Fruit fly (Drosophila melanogaster) ovary, adult (tissue): Measurements from ENCODE around the gene CG3473.

Experiments used
- CG17801 ChIP-seq: fragments of 200-800 bp; optimal IDR thresholded peaks from 2 replicates; lab custom pipeline; 2019; ENCODE audit warnings: missing biosample characterization, mild to moderate bottlenecking, missing genetic modification characterization, moderate library complexity; ENCODE audit not compliant: partially characterized antibody

The CG3473 gene

dm6 chr2L:14530685-14531084 lies 32.8 kb downstream of the CG3473 start:
- TF ChIP-seq CG17801, result no peak

DNA sequence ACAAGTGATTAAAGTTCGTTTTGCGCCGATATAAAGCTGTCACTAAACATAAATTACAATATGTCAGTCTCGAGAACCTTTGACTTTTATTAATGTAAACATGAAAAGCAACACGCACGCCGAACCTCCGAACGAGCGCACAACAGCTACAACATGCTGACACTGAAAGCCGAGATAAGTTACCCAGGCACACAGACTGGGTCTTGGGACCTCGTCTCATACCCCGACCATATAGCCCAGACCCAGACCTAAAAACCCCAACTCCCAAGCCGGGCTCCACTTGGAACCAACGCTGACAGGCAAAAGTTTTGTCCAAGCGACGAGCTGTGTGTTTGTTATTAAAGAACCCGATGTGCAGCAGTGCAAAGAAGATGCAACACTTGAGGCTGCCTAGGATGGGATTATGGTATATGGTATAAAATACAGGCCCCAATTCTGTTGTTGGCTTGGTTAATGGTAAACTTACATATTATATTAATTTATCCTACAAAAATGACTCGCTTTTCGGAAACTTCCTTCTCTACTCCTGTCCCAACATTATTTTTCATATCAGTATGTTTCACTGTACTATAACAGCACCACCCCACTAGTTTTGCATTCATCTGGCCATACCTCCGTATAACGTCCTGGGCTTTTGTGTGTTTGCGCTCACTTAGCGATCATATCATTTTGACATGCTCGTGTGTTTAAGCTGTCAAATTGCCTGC lies 34.4 kb downstream of the CG3473 start:
- TF ChIP-seq CG17801, result no peak

DNA sequence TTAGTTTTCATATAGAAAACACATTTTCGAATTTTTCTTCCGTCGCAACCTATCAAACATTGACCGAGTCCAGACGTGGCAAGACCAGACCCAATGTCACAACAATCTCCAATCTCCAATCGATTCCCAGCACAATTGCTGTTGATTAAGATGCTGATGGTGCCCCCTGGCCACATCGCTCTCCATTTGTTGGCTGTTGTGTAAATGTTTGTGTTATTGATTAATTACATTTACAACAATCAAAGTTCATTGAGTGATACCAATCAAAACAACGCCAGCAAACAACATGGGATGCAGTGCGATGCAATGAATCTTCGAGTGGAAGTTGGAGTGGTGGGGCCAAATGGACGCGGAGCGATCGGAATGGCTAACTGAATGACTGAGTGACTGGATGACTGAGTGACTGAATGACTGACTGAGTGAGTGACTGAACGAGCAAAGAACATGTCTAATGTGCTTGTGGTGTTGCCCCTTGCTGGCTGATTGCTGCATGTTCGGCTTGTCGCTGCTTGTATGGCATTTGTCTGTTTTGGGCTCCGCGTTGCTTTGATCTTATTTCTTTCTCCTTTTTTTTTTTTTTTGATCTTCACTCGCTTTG lies 36.2 kb downstream of the CG3473 start:
- no peak for TF ChIP-seq CG17801

dm6 chr2L:14524244-14524643 lies 39.3 kb downstream of the CG3473 start, which contains the start of gene CG33648:
TSS of gene CG33648 (plus strand) at chr2L:14524312.
- no peak for TF ChIP-seq CG17801

- TF ChIP-seq CG17801, result no peak
Measured at dm6 chr2L:14523731-14524130, 39.8 kb downstream of the CG3473 start.

- no peak for TF ChIP-seq CG17801
Measured at dm6 chr2L:14521472-14521871, 42.1 kb downstream of the CG3473 start.

DNA sequence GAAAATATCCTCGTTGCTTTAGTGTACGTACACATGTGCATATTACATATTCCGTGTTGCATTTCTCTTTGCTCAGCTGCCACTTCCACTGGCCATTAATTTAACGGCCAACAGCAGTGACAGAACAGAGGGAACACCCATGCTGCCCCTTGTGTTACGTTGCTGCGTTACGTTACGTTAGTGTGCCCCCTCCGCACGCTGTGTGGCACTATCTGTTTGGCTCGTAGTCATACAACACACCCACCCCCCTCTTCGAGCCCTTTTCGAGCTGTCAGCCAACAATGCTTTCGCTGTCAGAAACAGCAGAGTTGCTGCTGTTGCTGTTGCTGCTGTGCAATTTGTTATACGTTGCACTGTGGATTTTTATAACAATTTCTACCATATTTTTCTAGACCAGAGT lies 43.0 kb downstream of the CG3473 start:
- TF ChIP-seq CG17801, result no peak

- TF ChIP-seq CG17801, result no peak
Measured at dm6 chr2L:14519251-14519650, 44.3 kb downstream of the CG3473 start.

DNA sequence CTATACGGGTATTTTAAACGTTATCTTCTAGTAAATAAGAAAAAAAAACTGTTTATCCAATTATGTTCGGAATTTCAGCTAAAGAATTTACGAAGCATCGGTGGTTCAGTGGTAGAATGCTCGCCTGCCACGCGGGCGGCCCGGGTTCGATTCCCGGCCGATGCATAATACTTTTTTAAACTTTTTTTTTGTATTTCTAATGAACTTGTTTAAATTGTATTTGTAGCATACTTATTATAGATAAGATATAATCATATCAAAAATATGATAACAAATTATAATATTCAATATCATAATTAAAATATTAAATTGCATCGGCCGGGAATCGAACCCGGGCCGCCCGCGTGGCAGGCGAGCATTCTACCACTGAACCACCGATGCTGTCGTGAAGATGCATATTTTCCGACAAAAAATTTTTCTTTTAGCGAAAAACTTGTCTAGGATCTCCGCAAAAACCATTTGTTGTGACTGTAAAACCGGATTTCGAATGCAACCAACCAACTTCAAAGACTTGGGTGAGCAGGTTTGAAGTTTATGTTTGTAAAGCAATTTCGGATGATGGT lies 45.4 kb downstream of the CG3473 start:
- no peak for TF ChIP-seq CG17801

- no peak for TF ChIP-seq CG17801
Measured at dm6 chr2L:14517335-14517734, 46.2 kb downstream of the CG3473 start.

dm6 chr2L:14516360-14516759 lies 47.2 kb downstream of the CG3473 start:
- no peak for TF ChIP-seq CG17801

DNA sequence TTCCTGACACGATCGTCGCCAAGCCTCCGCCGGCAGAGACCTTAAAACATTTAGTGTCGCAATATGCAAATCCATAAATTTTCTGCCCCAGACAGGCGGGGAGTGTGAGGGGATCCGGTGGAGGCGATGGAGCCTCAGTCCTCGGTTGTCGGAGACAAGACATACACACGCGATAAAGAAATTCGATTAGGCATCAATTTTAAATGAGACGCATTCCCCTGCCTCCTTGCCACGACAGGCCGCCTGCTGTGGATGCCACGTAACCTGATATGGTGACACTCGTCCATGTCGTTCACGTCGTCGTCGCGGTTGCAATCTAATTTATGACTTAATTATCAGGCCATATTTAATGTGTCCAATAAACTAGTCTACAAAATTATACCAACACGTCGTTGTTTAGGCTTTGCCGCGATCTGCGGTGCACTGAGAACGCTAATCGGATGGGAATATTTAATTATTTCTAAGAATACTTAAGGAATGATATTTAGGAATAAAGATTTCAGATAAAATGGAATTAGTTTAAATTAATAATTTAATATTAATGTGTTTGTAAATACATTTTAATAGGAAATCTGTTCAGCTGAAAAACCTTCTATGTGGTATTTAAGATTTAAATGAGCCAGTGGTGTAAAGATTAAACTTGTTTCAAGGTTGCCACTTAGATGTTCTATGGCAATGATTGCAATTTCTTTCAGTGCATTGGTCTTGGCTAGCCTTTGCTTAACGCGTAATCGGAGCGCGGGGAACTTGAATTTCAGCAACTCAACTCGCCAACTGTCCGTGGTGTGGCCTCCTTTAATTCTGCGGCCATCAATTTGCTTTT lies 48.1 kb downstream of the CG3473 start:
- peak; percentile 7 for TF ChIP-seq CG17801
